Fruit fly (Drosophila melanogaster) whole organism, embryonic: Measurements from ENCODE around the gene Cip4.
A peak's percentile ranks its signal among the peaks of the same experiment; 100 is the strongest.

ENCODE experiments used
- Antp ChIP-seq: fragments of 200-800 bp; sonication (Bioruptor generic); optimal IDR thresholded peaks from 3 replicates; lab custom pipeline; 2016; ENCODE audit warnings: missing biosample characterization, missing genetic modification characterization
- Bgb ChIP-seq: fragments of 200-800 bp; sonication (Bioruptor generic); IDR thresholded peaks from 2 replicates; pipeline ENCODE4 v1.3.6; 2022; ENCODE audit warnings: missing biosample characterization, missing genetic modification characterization; ENCODE audit not compliant: partially characterized antibody
- CG10654 ChIP-seq: fragments of 200-800 bp; sonication (Bioruptor generic); optimal IDR thresholded peaks from 2 replicates; lab custom pipeline; 2016; ENCODE audit warnings: missing biosample characterization, missing genetic modification characterization
- CG10959 ChIP-seq: fragments of 200-800 bp; sonication (Bioruptor generic); IDR thresholded peaks from 2 replicates; pipeline ENCODE4 v1.3.6; 2022; ENCODE audit warnings: missing biosample characterization, missing genetic modification characterization
- CG13894 ChIP-seq: fragments of 200-800 bp; sonication (Bioruptor generic); optimal IDR thresholded peaks from 3 replicates; lab custom pipeline; 2018; ENCODE audit warnings: missing biosample characterization, mild to moderate bottlenecking, missing genetic modification characterization, moderate library complexity
- CG14860 ChIP-seq: fragments of 200-800 bp; sonication (Bioruptor generic); IDR thresholded peaks from 3 replicates; pipeline ENCODE4 v1.3.6; 2022; ENCODE audit warnings: missing biosample characterization, missing genetic modification characterization; ENCODE audit not compliant: partially characterized antibody
- CG15011 ChIP-seq: fragments of 200-800 bp; sonication (Bioruptor generic); optimal IDR thresholded peaks from 3 replicates; lab custom pipeline; 2018; ENCODE audit warnings: missing biosample characterization, mild to moderate bottlenecking, missing genetic modification characterization
- CG17361 ChIP-seq: fragments of 200-800 bp; sonication (Bioruptor generic); IDR thresholded peaks from 3 replicates; pipeline ENCODE4 v1.3.6; 2022; ENCODE audit warnings: missing biosample characterization, missing genetic modification characterization
- CG2202 ChIP-seq: fragments of 200-800 bp; sonication (Bioruptor generic); optimal IDR thresholded peaks from 2 replicates; lab custom pipeline; 2018; ENCODE audit warnings: missing biosample characterization, mild to moderate bottlenecking, missing genetic modification characterization
- CG2889 ChIP-seq: fragments of 200-800 bp; sonication (Bioruptor generic); IDR thresholded peaks from 3 replicates; pipeline ENCODE4 v1.3.6; 2022; ENCODE audit warnings: missing biosample characterization, missing genetic modification characterization
- CG30403 ChIP-seq: fragments of 200-800 bp; sonication (Bioruptor generic); optimal IDR thresholded peaks from 3 replicates; lab custom pipeline; 2016; ENCODE audit warnings: missing biosample characterization, missing genetic modification characterization
- CG3163 ChIP-seq: fragments of 200-800 bp; sonication (Bioruptor generic); optimal IDR thresholded peaks from 3 replicates; lab custom pipeline; 2016; ENCODE audit warnings: missing biosample characterization, missing genetic modification characterization
- CG33213 ChIP-seq: fragments of 200-800 bp; sonication (Bioruptor generic); optimal IDR thresholded peaks from 3 replicates; lab custom pipeline; 2016; ENCODE audit warnings: missing biosample characterization, missing genetic modification characterization
- CG4707 ChIP-seq: fragments of 200-800 bp; sonication (Bioruptor generic); optimal IDR thresholded peaks from 2 replicates; lab custom pipeline; 2018; ENCODE audit warnings: missing biosample characterization, mild to moderate bottlenecking, missing genetic modification characterization, moderate library complexity
- CG5245 ChIP-seq: fragments of 200-800 bp; sonication (Bioruptor generic); optimal IDR thresholded peaks from 3 replicates; lab custom pipeline; 2016; ENCODE audit warnings: missing biosample characterization, missing genetic modification characterization
- CG6175 ChIP-seq: fragments of 200-800 bp; sonication (Bioruptor generic); IDR thresholded peaks from 3 replicates; pipeline ENCODE4 v1.3.6; 2022; ENCODE audit warnings: missing biosample characterization, missing genetic modification characterization
- CG6254 ChIP-seq: fragments of 200-800 bp; sonication (Bioruptor generic); optimal IDR thresholded peaks from 3 replicates; lab custom pipeline; 2017; ENCODE audit warnings: mild to moderate bottlenecking, missing biosample characterization, missing genetic modification reagents, missing genetic modification characterization
- CG7357 ChIP-seq: fragments of 200-800 bp; sonication (Bioruptor generic); IDR thresholded peaks from 3 replicates; pipeline ENCODE4 v1.3.6; 2022; ENCODE audit warnings: missing biosample characterization, missing genetic modification characterization
- CG9437 ChIP-seq: fragments of 200-800 bp; sonication (Bioruptor generic); optimal IDR thresholded peaks from 2 replicates; lab custom pipeline; 2018; ENCODE audit warnings: missing biosample characterization, mild to moderate bottlenecking, missing genetic modification characterization
- CHES-1-like ChIP-seq: fragments of 200-800 bp; sonication (Bioruptor generic); optimal IDR thresholded peaks from 2 replicates; lab custom pipeline; 2016; ENCODE audit warnings: missing biosample characterization, missing genetic modification characterization
- Dref ChIP-seq: fragments of 200-800 bp; sonication (Bioruptor generic); IDR thresholded peaks from 2 replicates; pipeline ENCODE4 v1.3.6; 2022; ENCODE audit warnings: missing biosample characterization, missing genetic modification characterization
- Elba2 ChIP-seq: fragments of 200-800 bp; sonication (Bioruptor generic); optimal IDR thresholded peaks from 3 replicates; lab custom pipeline; 2016; ENCODE audit warnings: missing biosample characterization, missing genetic modification characterization
- Ets65A ChIP-seq: fragments of 200-800 bp; sonication (Bioruptor generic); peaks from one replicate; lab custom pipeline; 2016; ENCODE audit warnings: missing biosample characterization, missing genetic modification characterization
- Fer2 ChIP-seq: fragments of 200-800 bp; sonication (Bioruptor generic); optimal IDR thresholded peaks from 2 replicates; lab custom pipeline; 2018; ENCODE audit warnings: missing biosample characterization, mild to moderate bottlenecking, missing genetic modification characterization, moderate library complexity
- HLH4C ChIP-seq: fragments of 200-800 bp; sonication (Bioruptor generic); IDR thresholded peaks from 3 replicates; pipeline ENCODE4 v1.3.6; 2022; ENCODE audit warnings: missing biosample characterization, missing genetic modification characterization; ENCODE audit not compliant: partially characterized antibody
- Hr51 ChIP-seq, 2 experiments: fragments of 200-800 bp; sonication (Bioruptor generic); optimal IDR thresholded peaks; 2 replicates in 1 of 2; 3 replicates in 1 of 2; lab custom pipeline; 2016 to 2018; ENCODE audit warnings: missing biosample characterization in 2 of 2, missing genetic modification characterization in 2 of 2, mild to moderate bottlenecking in 1 of 2, moderate library complexity in 1 of 2
- Oli ChIP-seq: fragments of 200-800 bp; sonication (Bioruptor generic); optimal IDR thresholded peaks from 2 replicates; lab custom pipeline; 2018; ENCODE audit warnings: missing biosample characterization, mild to moderate bottlenecking, missing genetic modification characterization, moderate library complexity
- Opbp ChIP-seq: fragments of 200-800 bp; sonication (Bioruptor generic); IDR thresholded peaks from 3 replicates; pipeline ENCODE4 v1.3.6; 2022; ENCODE audit warnings: missing biosample characterization, missing genetic modification characterization; ENCODE audit not compliant: partially characterized antibody
- Optix ChIP-seq: fragments of 200-800 bp; sonication (Bioruptor generic); IDR thresholded peaks from 3 replicates; pipeline ENCODE4 v1.3.6; 2022; ENCODE audit warnings: missing biosample characterization, missing genetic modification characterization
- Rx ChIP-seq: fragments of 200-800 bp; sonication (Bioruptor generic); IDR thresholded peaks from 2 replicates; pipeline ENCODE4 v1.3.6; 2022; ENCODE audit warnings: missing biosample characterization, missing genetic modification characterization
- chif ChIP-seq, 2 experiments: fragments of 200-800 bp; sonication (Bioruptor generic); optimal IDR thresholded peaks; 3 replicates each; lab custom pipeline; 2016; ENCODE audit warnings: missing biosample characterization in 2 of 2, missing genetic modification characterization in 2 of 2
- ci ChIP-seq: fragments of 200-800 bp; sonication (Bioruptor generic); IDR thresholded peaks from 3 replicates; pipeline ENCODE4 v1.3.6; 2022; ENCODE audit warnings: missing biosample characterization, missing genetic modification characterization
- crp ChIP-seq, 2 experiments: fragments of 200-800 bp; sonication (Bioruptor generic); optimal IDR thresholded peaks; 2 replicates in 1 of 2; 3 replicates in 1 of 2; lab custom pipeline; 2017; ENCODE audit warnings: missing biosample characterization in 2 of 2, missing genetic modification characterization in 2 of 2, mild to moderate bottlenecking in 1 of 2, moderate library complexity in 1 of 2
- dmrt99B ChIP-seq: fragments of 200-800 bp; sonication (Bioruptor generic); optimal IDR thresholded peaks from 2 replicates; lab custom pipeline; 2018; ENCODE audit warnings: missing biosample characterization, mild to moderate bottlenecking, missing genetic modification characterization, moderate library complexity
- fu2 ChIP-seq: fragments of 200-800 bp; sonication (Bioruptor generic); optimal IDR thresholded peaks from 2 replicates; lab custom pipeline; 2016; ENCODE audit warnings: missing biosample characterization, missing genetic modification characterization
- gfzf ChIP-seq: fragments of 200-800 bp; sonication (Bioruptor generic); optimal IDR thresholded peaks from 2 replicates; lab custom pipeline; 2016; ENCODE audit warnings: missing biosample characterization, mild to moderate bottlenecking, missing genetic modification characterization, moderate library complexity
- gsb-n ChIP-seq: fragments of 200-800 bp; sonication (Bioruptor generic); optimal IDR thresholded peaks from 3 replicates; lab custom pipeline; 2018; ENCODE audit warnings: missing biosample characterization, mild to moderate bottlenecking, missing genetic modification characterization
- knrl ChIP-seq: fragments of 200-800 bp; sonication (Bioruptor generic); IDR thresholded peaks from 3 replicates; pipeline ENCODE4 v1.3.6; 2022; ENCODE audit warnings: missing biosample characterization, missing genetic modification characterization; ENCODE audit not compliant: partially characterized antibody
- lab ChIP-seq: fragments of 200-800 bp; sonication (Bioruptor generic); optimal IDR thresholded peaks from 3 replicates; lab custom pipeline; 2017; ENCODE audit warnings: missing biosample characterization, missing genetic modification characterization, mild to moderate bottlenecking, moderate library complexity, missing genetic modification reagents
- nerfin-1 ChIP-seq: fragments of 200-800 bp; sonication (Bioruptor generic); optimal IDR thresholded peaks from 3 replicates; lab custom pipeline; 2019; ENCODE audit warnings: missing biosample characterization, mild to moderate bottlenecking, missing genetic modification characterization, moderate library complexity
- nmo ChIP-seq: fragments of 200-800 bp; sonication (Bioruptor generic); optimal IDR thresholded peaks from 2 replicates; lab custom pipeline; 2018; ENCODE audit warnings: missing biosample characterization, mild to moderate bottlenecking, missing genetic modification characterization, moderate library complexity
- pb ChIP-seq: fragments of 200-800 bp; sonication (Bioruptor generic); optimal IDR thresholded peaks from 3 replicates; lab custom pipeline; 2016; ENCODE audit warnings: missing biosample characterization, missing genetic modification characterization
- pnt ChIP-seq: fragments of 200-800 bp; sonication (Bioruptor generic); optimal IDR thresholded peaks from 3 replicates; lab custom pipeline; 2016; ENCODE audit warnings: missing biosample characterization, missing genetic modification characterization
- run ChIP-seq: fragments of 200-800 bp; sonication (Bioruptor generic); optimal IDR thresholded peaks from 3 replicates; lab custom pipeline; 2018; ENCODE audit warnings: missing biosample characterization, mild to moderate bottlenecking, missing genetic modification characterization
- sisA ChIP-seq: fragments of 200-800 bp; sonication (Bioruptor generic); IDR thresholded peaks from 2 replicates; pipeline ENCODE4 v1.3.6; 2022; ENCODE audit warnings: missing biosample characterization, missing genetic modification characterization
- stc ChIP-seq: fragments of 200-800 bp; sonication (Bioruptor generic); IDR thresholded peaks from 2 replicates; pipeline ENCODE4 v1.3.6; 2022; ENCODE audit warnings: missing biosample characterization, missing genetic modification characterization
- tx ChIP-seq: fragments of 200-800 bp; sonication (Bioruptor generic); optimal IDR thresholded peaks from 2 replicates; lab custom pipeline; 2016; ENCODE audit warnings: missing biosample characterization, missing genetic modification characterization
- vnd ChIP-seq: fragments of 200-800 bp; sonication (Bioruptor generic); IDR thresholded peaks from 3 replicates; pipeline ENCODE4 v1.3.6; 2022; ENCODE audit warnings: missing biosample characterization, missing genetic modification characterization; ENCODE audit not compliant: partially characterized antibody
- zf30C ChIP-seq: fragments of 200-800 bp; sonication (Bioruptor generic); optimal IDR thresholded peaks from 3 replicates; lab custom pipeline; 2018; ENCODE audit warnings: missing biosample characterization, mild to moderate bottlenecking, missing genetic modification characterization

Gene Cip4

dm6 chr3L:4406653-4407257 is 42.9 kb upstream of the Cip4 start, which contains the start of gene TP53INP (continued):
- TF ChIP-seq ci (GFP tag; lab: Robert Waterston, UW) (peak; percentile 52; the same call in 2 of the 3 replicates), stc (GFP tag; lab: Robert Waterston, UW) (peak; percentile 66), Hr51 (GFP tag; optimal IDR thresholded peaks at IDR 0.05; lab: Kevin White, UChicago) (peak; percentile 62 to 94), Antp (GFP tag; lab: Kevin White, UChicago) (peak; percentile 82), CG5245 (GFP tag; lab: Kevin White, UChicago) (peak; percentile 65), pnt (GFP tag; lab: Kevin White, UChicago) (peak; percentile 67), CG7357 (GFP tag; lab: Robert Waterston, UW) (peak; percentile 65; the same call in 2 of the 3 replicates), CG3163 (peak; percentile 66), HLH4C (GFP tag; lab: Robert Waterston, UW) (no peak), zf30C (no peak), knrl (GFP tag; lab: Robert Waterston, UW) (no peak), Bgb (peak; percentile 48; the same call in 1 of the 2 replicates), gsb-n (tag; lab: Kevin White, UChicago) (peak; percentile 81), CG2202 (peak; percentile 76), CG30403 (GFP tag; lab: Kevin White, UChicago) (peak; percentile 93), crp (GFP tag; optimal IDR thresholded peaks at IDR 0.05; lab: Kevin White, UChicago) (peak in 1 of 2 experiments; percentile 74), gfzf (GFP tag; lab: Kevin White, UChicago) (no peak), CG10654 (peak; percentile 74), Elba2 (GFP tag; lab: Kevin White, UChicago) (no peak), nerfin-1 (tag; lab: Kevin White, UChicago) (peak; percentile 82), CG33213 (GFP tag; lab: Kevin White, UChicago) (peak; percentile 29), CG13894 (tag; lab: Kevin White, UChicago) (peak; percentile 64), Optix (GFP tag; lab: Robert Waterston, UW) (no peak), CG17361 (peak; percentile 96), run (peak; percentile 82), CG10959 (GFP tag; lab: Robert Waterston, UW) (peak; percentile 56; the same call in 1 of the 2 replicates), CHES-1-like (GFP tag; lab: Kevin White, UChicago) (peak; percentile 27), lab (GFP tag; lab: Kevin White, UChicago) (peak; percentile 87), Rx (GFP tag; lab: Robert Waterston, UW) (peak; percentile 53), sisA (GFP tag; lab: Robert Waterston, UW) (peak; percentile 77; the same call in 1 of the 2 replicates), CG4707 (GFP tag; lab: Kevin White, UChicago) (peak; percentile 63), Dref (no peak), CG14860 (GFP tag; lab: Robert Waterston, UW) (no peak), Ets65A (GFP tag; lab: Kevin White, UChicago) (peak; percentile 91), nmo (GFP tag; lab: Kevin White, UChicago) (peak; percentile 95), CG15011 (GFP tag; lab: Kevin White, UChicago) (peak; percentile 80), tx (GFP tag; lab: Kevin White, UChicago) (peak; percentile 44), CG6254 (peak; percentile 76), fu2 (GFP tag; lab: Kevin White, UChicago) (peak; percentile 10), Oli (tag; lab: Kevin White, UChicago) (peak; percentile 95), pb (GFP tag; lab: Kevin White, UChicago) (peak; percentile 55), CG9437 (GFP tag; lab: Kevin White, UChicago) (peak; percentile 90), CG6175 (peak; percentile 68; the same call in 2 of the 3 replicates), vnd (GFP tag; lab: Robert Waterston, UW) (no peak; the same call in 2 of the 3 replicates), CG2889 (GFP tag; lab: Robert Waterston, UW) (no peak), dmrt99B (tag; lab: Kevin White, UChicago) (peak; percentile 93), Fer2 (tag; lab: Kevin White, UChicago) (peak; percentile 59), Opbp (GFP tag; lab: Robert Waterston, UW) (peak; percentile 58; the same call in 1 of the 3 replicates), chif (GFP tag; optimal IDR thresholded peaks at IDR 0.05; lab: Kevin White, UChicago) (peak; percentile 64 to 77)
